Worm (Caenorhabditis elegans): ENCODE data around the gene asm-1.

DNA sequence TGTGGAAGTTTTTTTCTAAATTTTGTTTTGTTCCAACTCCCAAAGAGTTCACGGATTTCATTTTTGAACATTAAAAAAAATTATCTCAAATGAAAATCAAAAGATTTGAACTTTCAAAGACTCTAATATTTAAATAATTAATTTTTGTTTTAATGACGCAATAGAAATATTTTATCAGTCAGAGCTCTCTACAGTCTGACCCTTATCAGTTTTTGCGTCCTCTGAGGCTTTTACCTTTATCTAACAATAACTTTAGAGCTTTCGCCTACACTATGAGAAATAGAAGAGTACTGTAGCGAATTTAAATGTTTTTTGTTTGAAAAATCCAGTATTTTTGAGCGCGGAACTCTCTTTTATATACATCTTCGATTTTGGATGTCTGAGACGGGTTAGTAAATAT is 9.0 kb downstream of the asm-1 start, which contains the start of gene B0252.5:
- TF ChIP-seq ceh-13 (GFP tag; optimal IDR thresholded peaks at IDR 0.05) (no peak), ama-1 (optimal IDR thresholded peaks at IDR 0.05) (no peak), B0310.2 (tag; optimal IDR thresholded peaks at IDR 0.05) (no peak), scrt-1 (GFP tag; IDR thresholded peaks at IDR 0.05) (no peak), sea-1 (GFP tag; conservative IDR thresholded peaks at IDR 0.05) (no peak), hnd-1 (tag; optimal IDR thresholded peaks at IDR 0.05) (no peak), tbx-37 (GFP tag; conservative IDR thresholded peaks at IDR 0.05) (no peak), tbx-11 (GFP tag; IDR thresholded peaks at IDR 0.05) (no peak), hmbx-1 (tag; optimal IDR thresholded peaks at IDR 0.05) (no peak), flt-1 (GFP tag; IDR thresholded peaks at IDR 0.05) (no peak), hmg-4 (GFP tag; optimal IDR thresholded peaks at IDR 0.05) (no peak), ets-7 (tag; optimal IDR thresholded peaks at IDR 0.05) (no peak), ceh-36 (tag; optimal IDR thresholded peaks at IDR 0.05) (no peak), tra-4 (tag; optimal IDR thresholded peaks at IDR 0.05) (no peak)
